Fruit fly (Drosophila melanogaster) whole organism, embryonic: ENCODE results near the gene COX7AL2.

Experiments
- Antp ChIP-seq: fragments of 200-800 bp; sonication (Bioruptor generic); optimal IDR thresholded peaks from 3 replicates; lab custom pipeline; 2016; ENCODE audit warnings: missing biosample characterization, missing genetic modification characterization
- Asciz ChIP-seq: fragments of 200-800 bp; sonication (Bioruptor generic); optimal IDR thresholded peaks from 2 replicates; lab custom pipeline; 2017; ENCODE audit warnings: missing biosample characterization, mild to moderate bottlenecking, missing genetic modification characterization, missing genetic modification reagents
- CG10267 ChIP-seq: fragments of 200-800 bp; sonication (Bioruptor generic); optimal IDR thresholded peaks from 2 replicates; lab custom pipeline; 2018; ENCODE audit warnings: missing biosample characterization, mild to moderate bottlenecking, missing genetic modification characterization, moderate library complexity
- CG10274 ChIP-seq: fragments of 200-800 bp; sonication (Bioruptor generic); optimal IDR thresholded peaks from 3 replicates; lab custom pipeline; 2017; ENCODE audit warnings: missing biosample characterization, mild to moderate bottlenecking, missing genetic modification characterization
- CG10565 ChIP-seq: fragments of 200-800 bp; sonication (Bioruptor generic); optimal IDR thresholded peaks from 3 replicates; lab custom pipeline; 2016; ENCODE audit warnings: missing biosample characterization, mild to moderate bottlenecking, missing genetic modification characterization
- CG11247 ChIP-seq: fragments of 200-800 bp; sonication (Bioruptor generic); IDR thresholded peaks from 2 replicates; pipeline ENCODE4 v1.3.6; 2022; ENCODE audit warnings: missing biosample characterization, missing genetic modification characterization
- CG11560 ChIP-seq: fragments of 200-800 bp; sonication (Bioruptor generic); IDR thresholded peaks from 3 replicates; pipeline ENCODE4 v1.3.6; 2022; ENCODE audit warnings: missing biosample characterization, missing genetic modification characterization
- CG11695 ChIP-seq: fragments of 200-800 bp; sonication (Bioruptor generic); IDR thresholded peaks from 3 replicates; pipeline ENCODE4 v1.3.6; 2022; ENCODE audit warnings: missing biosample characterization, missing genetic modification characterization
- CG12071 ChIP-seq: fragments of 200-800 bp; sonication (Bioruptor generic); optimal IDR thresholded peaks from 3 replicates; lab custom pipeline; 2018; ENCODE audit warnings: missing biosample characterization, mild to moderate bottlenecking, missing genetic modification characterization
- CG12236 ChIP-seq: fragments of 200-800 bp; sonication (Bioruptor generic); optimal IDR thresholded peaks from 2 replicates; lab custom pipeline; 2016; ENCODE audit warnings: missing biosample characterization, missing genetic modification characterization
- CG17912 ChIP-seq: fragments of 200-800 bp; sonication (Bioruptor generic); optimal IDR thresholded peaks from 2 replicates; lab custom pipeline; 2018; ENCODE audit warnings: missing biosample characterization, mild to moderate bottlenecking, missing genetic modification characterization
- CG2116 ChIP-seq: fragments of 200-800 bp; sonication (Bioruptor generic); optimal IDR thresholded peaks from 3 replicates; lab custom pipeline; 2018; ENCODE audit warnings: missing biosample characterization, mild to moderate bottlenecking, missing genetic modification characterization
- CG2129 ChIP-seq: fragments of 200-800 bp; sonication (Bioruptor generic); IDR thresholded peaks from 2 replicates; pipeline ENCODE4 v1.3.6; 2022; ENCODE audit warnings: missing biosample characterization, missing genetic modification characterization; ENCODE audit not compliant: partially characterized antibody
- CG2712 ChIP-seq: fragments of 200-800 bp; optimal IDR thresholded peaks from 3 replicates; lab custom pipeline; 2019; ENCODE audit warnings: missing biosample characterization, mild to moderate bottlenecking, missing genetic modification characterization, moderate library complexity
- CG30403 ChIP-seq: fragments of 200-800 bp; sonication (Bioruptor generic); optimal IDR thresholded peaks from 3 replicates; lab custom pipeline; 2016; ENCODE audit warnings: missing biosample characterization, missing genetic modification characterization
- CG33213 ChIP-seq: fragments of 200-800 bp; sonication (Bioruptor generic); optimal IDR thresholded peaks from 3 replicates; lab custom pipeline; 2016; ENCODE audit warnings: missing biosample characterization, missing genetic modification characterization
- CG3838 ChIP-seq: fragments of 200-800 bp; sonication (Bioruptor generic); optimal IDR thresholded peaks from 3 replicates; lab custom pipeline; 2016; ENCODE audit warnings: missing biosample characterization, missing genetic modification characterization
- CG6683 ChIP-seq: fragments of 200-800 bp; sonication (Bioruptor generic); optimal IDR thresholded peaks from 2 replicates; lab custom pipeline; 2017; ENCODE audit warnings: missing biosample characterization, mild to moderate bottlenecking, missing genetic modification characterization, missing genetic modification reagents
- CG8765 ChIP-seq: fragments of 200-800 bp; sonication (Bioruptor generic); IDR thresholded peaks from 2 replicates; pipeline ENCODE4 v1.3.6; 2022; ENCODE audit warnings: missing biosample characterization, missing genetic modification characterization
- CG9609 ChIP-seq: fragments of 200-800 bp; sonication (Bioruptor generic); optimal IDR thresholded peaks from 3 replicates; lab custom pipeline; 2016; ENCODE audit warnings: missing biosample characterization, missing genetic modification characterization
- CG9876 ChIP-seq: fragments of 200-800 bp; sonication (Bioruptor generic); optimal IDR thresholded peaks from 2 replicates; lab custom pipeline; 2016; ENCODE audit warnings: missing biosample characterization, missing genetic modification characterization
- CrebB ChIP-seq: fragments of 200-800 bp; sonication (Bioruptor generic); optimal IDR thresholded peaks from 3 replicates; lab custom pipeline; 2018; ENCODE audit warnings: missing biosample characterization, mild to moderate bottlenecking, missing genetic modification characterization
- H15 ChIP-seq: fragments of 200-800 bp; sonication (Bioruptor generic); IDR thresholded peaks from 3 replicates; pipeline ENCODE4 v1.3.6; 2022; ENCODE audit warnings: missing biosample characterization, missing genetic modification characterization
- Hand ChIP-seq: fragments of 200-800 bp; sonication (Bioruptor generic); optimal IDR thresholded peaks from 2 replicates; lab custom pipeline; 2017; ENCODE audit warnings: mild to moderate bottlenecking, missing biosample characterization, missing genetic modification reagents, missing genetic modification characterization
- Hr39 ChIP-seq: fragments of >200 bp; optimal IDR thresholded peaks from 2 replicates; lab custom pipeline; 2017
- NFAT ChIP-seq: fragments of 200-800 bp; sonication (Bioruptor generic); IDR thresholded peaks from 2 replicates; pipeline ENCODE4 v1.3.6; 2022; ENCODE audit warnings: missing biosample characterization, missing genetic modification characterization
- PHDP ChIP-seq: fragments of 200-800 bp; sonication (Bioruptor generic); optimal IDR thresholded peaks from 3 replicates; lab custom pipeline; 2018; ENCODE audit warnings: missing biosample characterization, mild to moderate bottlenecking, missing genetic modification characterization, moderate library complexity
- Scr ChIP-seq: fragments of 200-800 bp; sonication (Bioruptor generic); IDR thresholded peaks from 2 replicates; pipeline ENCODE4 v1.3.6; 2022; ENCODE audit warnings: missing biosample characterization, missing genetic modification characterization; ENCODE audit not compliant: partially characterized antibody
- Taf1 ChIP-seq: fragments of 200-800 bp; sonication (Bioruptor generic); IDR thresholded peaks from 2 replicates; pipeline ENCODE4 v1.3.6; 2022; ENCODE audit warnings: missing biosample characterization, missing genetic modification characterization
- amos ChIP-seq: fragments of 200-800 bp; sonication (Bioruptor generic); IDR thresholded peaks from 2 replicates; pipeline ENCODE4 v1.3.6; 2022; ENCODE audit warnings: missing biosample characterization, missing genetic modification characterization; ENCODE audit not compliant: partially characterized antibody
- ap ChIP-seq: fragments of 200-800 bp; sonication (Bioruptor generic); IDR thresholded peaks from 2 replicates; pipeline ENCODE4 v1.3.6; 2022; ENCODE audit warnings: missing biosample characterization, missing genetic modification characterization
- chif ChIP-seq, 2 experiments: fragments of 200-800 bp; sonication (Bioruptor generic); optimal IDR thresholded peaks; 3 replicates each; lab custom pipeline; 2016; ENCODE audit warnings: missing biosample characterization in 2 of 2, missing genetic modification characterization in 2 of 2
- crc ChIP-seq: fragments of 200-800 bp; sonication (Bioruptor generic); optimal IDR thresholded peaks from 2 replicates; lab custom pipeline; 2016; ENCODE audit warnings: missing biosample characterization, missing genetic modification characterization
- dan ChIP-seq: fragments of 200-800 bp; sonication (Bioruptor generic); IDR thresholded peaks from 2 replicates; pipeline ENCODE4 v1.3.6; 2022; ENCODE audit warnings: missing biosample characterization, missing genetic modification characterization
- dpn ChIP-seq, 2 experiments: fragments of 200-800 bp; sonication (Bioruptor generic); optimal IDR thresholded peaks; 3 replicates each; lab custom pipeline; 2016; ENCODE audit warnings: missing biosample characterization in 2 of 2, missing genetic modification characterization in 2 of 2
- exex ChIP-seq: fragments of 200-800 bp; sonication (Bioruptor generic); optimal IDR thresholded peaks from 4 replicates; lab custom pipeline; 2018; ENCODE audit warnings: missing biosample characterization, mild to moderate bottlenecking, missing genetic modification characterization, moderate library complexity
- fd64A ChIP-seq: fragments of 200-800 bp; sonication (Bioruptor generic); optimal IDR thresholded peaks from 3 replicates; lab custom pipeline; 2018; ENCODE audit warnings: missing biosample characterization, mild to moderate bottlenecking, missing genetic modification characterization
- fd96Cb ChIP-seq: fragments of 200-800 bp; sonication (Bioruptor generic); optimal IDR thresholded peaks from 2 replicates; lab custom pipeline; 2018; ENCODE audit warnings: missing biosample characterization, mild to moderate bottlenecking, missing genetic modification characterization, moderate library complexity
- gce ChIP-seq: fragments of 200-800 bp; sonication (Bioruptor generic); IDR thresholded peaks from 3 replicates; pipeline ENCODE4 v1.3.6; 2022; ENCODE audit warnings: missing biosample characterization, missing genetic modification characterization
- klu ChIP-seq: fragments of 200-800 bp; sonication (Bioruptor generic); IDR thresholded peaks from 2 replicates; pipeline ENCODE4 v1.3.6; 2022; ENCODE audit warnings: missing biosample characterization, missing genetic modification characterization
- pb ChIP-seq: fragments of 200-800 bp; sonication (Bioruptor generic); optimal IDR thresholded peaks from 3 replicates; lab custom pipeline; 2016; ENCODE audit warnings: missing biosample characterization, missing genetic modification characterization
- ranshi ChIP-seq: fragments of 200-800 bp; sonication (Bioruptor generic); IDR thresholded peaks from 2 replicates; pipeline ENCODE4 v1.3.6; 2022; ENCODE audit warnings: missing biosample characterization, missing genetic modification characterization
- sd ChIP-seq: fragments of 200-800 bp; sonication (Bioruptor generic); optimal IDR thresholded peaks from 3 replicates; lab custom pipeline; 2018; ENCODE audit warnings: missing biosample characterization, mild to moderate bottlenecking, missing genetic modification characterization, moderate library complexity
- sens ChIP-seq: fragments of 200-800 bp; sonication (Bioruptor generic); peaks from one replicate; lab custom pipeline; 2016; ENCODE audit warnings: missing biosample characterization, missing genetic modification characterization
- sim ChIP-seq: fragments of 200-800 bp; sonication (Bioruptor generic); IDR thresholded peaks from 2 replicates; pipeline ENCODE4 v1.3.6; 2022; ENCODE audit warnings: missing biosample characterization, missing genetic modification characterization
- slp2 ChIP-seq: fragments of 200-800 bp; sonication (Bioruptor generic); optimal IDR thresholded peaks from 2 replicates; lab custom pipeline; 2016; ENCODE audit warnings: missing biosample characterization, missing genetic modification characterization
- tap ChIP-seq: fragments of 200-800 bp; optimal IDR thresholded peaks from 3 replicates; lab custom pipeline; 2019; ENCODE audit warnings: missing biosample characterization, mild to moderate bottlenecking, missing genetic modification characterization, moderate library complexity
- wek ChIP-seq: fragments of 200-800 bp; sonication (Bioruptor generic); optimal IDR thresholded peaks from 3 replicates; lab custom pipeline; 2018; ENCODE audit warnings: missing biosample characterization, mild to moderate bottlenecking, missing genetic modification characterization, moderate library complexity
- wor ChIP-seq: fragments of 200-800 bp; sonication (Bioruptor generic); IDR thresholded peaks from 2 replicates; pipeline ENCODE4 v1.3.6; 2022; ENCODE audit warnings: missing biosample characterization, missing genetic modification characterization

The COX7AL2 gene

dm6 chr2L:2161244-2162243, 36.2 kb downstream of the COX7AL2 start (continued):
- TF ChIP-seq Scr (GFP tag; lab: Robert Waterston, UW): peak; percentile 51
- TF ChIP-seq slp2 (GFP tag; lab: Kevin White, UChicago): peak; percentile 31
- no peak for TF ChIP-seq dan (GFP tag; lab: Robert Waterston, UW)
- no peak for TF ChIP-seq pb (GFP tag; lab: Kevin White, UChicago)
- no peak for TF ChIP-seq CG11560 (tag; lab: Robert Waterston, UW)
- TF ChIP-seq amos (GFP tag; lab: Robert Waterston, UW): no peak
- no peak for TF ChIP-seq Asciz (GFP tag; lab: Kevin White, UChicago)
- TF ChIP-seq CG10274 (GFP tag; lab: Kevin White, UChicago): peak; percentile 98
- TF ChIP-seq fd64A (GFP tag; lab: Kevin White, UChicago): no peak
- no peak for TF ChIP-seq CG2116 (GFP tag; lab: Kevin White, UChicago)
- TF ChIP-seq tap (tag; lab: Kevin White, UChicago): no peak
- no peak for TF ChIP-seq CG6683 (GFP tag; lab: Kevin White, UChicago)
- TF ChIP-seq CG8765: no peak; the same call in 1 of the 2 replicates
- TF ChIP-seq Antp: peak; percentile 10
- no peak for TF ChIP-seq wor (GFP tag; lab: Robert Waterston, UW)
- TF ChIP-seq CG9609 (GFP tag; lab: Kevin White, UChicago): peak; percentile 49
- TF ChIP-seq ranshi: peak; percentile 19; the same call in 1 of the 2 replicates
- no peak for TF ChIP-seq CG2129
- TF ChIP-seq PHDP (tag; lab: Kevin White, UChicago): no peak
- no peak for TF ChIP-seq CG17912
- peak; percentile 43; the same call in 1 of the 2 replicates for TF ChIP-seq NFAT
- peak; percentile 44 for TF ChIP-seq CG10267 (tag; lab: Kevin White, UChicago)
- no peak for TF ChIP-seq CrebB (tag; lab: Kevin White, UChicago)
- peak; percentile 32 for TF ChIP-seq Hand (GFP tag; lab: Kevin White, UChicago)
- TF ChIP-seq Hr39: no peak
- TF ChIP-seq CG33213: no peak
- TF ChIP-seq CG11247: peak; percentile 28; the same call in 1 of the 2 replicates
- TF ChIP-seq CG30403 (GFP tag; lab: Kevin White, UChicago): peak; percentile 73
- peak; percentile 28; the same call in 1 of the 3 replicates for TF ChIP-seq CG11695
- peak; percentile 19 to 62 for TF ChIP-seq chif (GFP tag; optimal IDR thresholded peaks at IDR 0.05; lab: Kevin White, UChicago)
- no peak for TF ChIP-seq CG12071
- peak; percentile 36 for TF ChIP-seq CG2712
- TF ChIP-seq sd: peak; percentile 99
- peak; percentile 34; the same call in 1 of the 2 replicates for TF ChIP-seq ap (GFP tag; lab: Robert Waterston, UW)
- TF ChIP-seq dpn (GFP tag; optimal IDR thresholded peaks at IDR 0.05; lab: Kevin White, UChicago): peak; percentile 25 to 48
- no peak for TF ChIP-seq wek
- TF ChIP-seq exex: no peak
- TF ChIP-seq sens (GFP tag; lab: Kevin White, UChicago): peak; percentile 89
- TF ChIP-seq klu (GFP tag; lab: Robert Waterston, UW): peak; percentile 90
- no peak for TF ChIP-seq CG3838 (GFP tag; lab: Kevin White, UChicago)
- TF ChIP-seq H15 (GFP tag; lab: Robert Waterston, UW): no peak
- TF ChIP-seq CG9876 (GFP tag; lab: Kevin White, UChicago): no peak
- TF ChIP-seq gce (GFP tag; lab: Robert Waterston, UW): peak; percentile 19; the same call in 1 of the 3 replicates
- TF ChIP-seq Taf1 (GFP tag; lab: Robert Waterston, UW): 0 out of 2 replicates have a peak, but pooled peaks have one; percentile 36
- no peak for TF ChIP-seq CG12236 (GFP tag; lab: Kevin White, UChicago)
- no peak for TF ChIP-seq sim (GFP tag; lab: Robert Waterston, UW)
- no peak for TF ChIP-seq CG10565
- TF ChIP-seq fd96Cb (tag; lab: Kevin White, UChicago): peak; percentile 49
- no peak for TF ChIP-seq crc (GFP tag; lab: Kevin White, UChicago)
